Worm (Caenorhabditis elegans): ENCODE data around the gene C49C3.6.

DNA sequence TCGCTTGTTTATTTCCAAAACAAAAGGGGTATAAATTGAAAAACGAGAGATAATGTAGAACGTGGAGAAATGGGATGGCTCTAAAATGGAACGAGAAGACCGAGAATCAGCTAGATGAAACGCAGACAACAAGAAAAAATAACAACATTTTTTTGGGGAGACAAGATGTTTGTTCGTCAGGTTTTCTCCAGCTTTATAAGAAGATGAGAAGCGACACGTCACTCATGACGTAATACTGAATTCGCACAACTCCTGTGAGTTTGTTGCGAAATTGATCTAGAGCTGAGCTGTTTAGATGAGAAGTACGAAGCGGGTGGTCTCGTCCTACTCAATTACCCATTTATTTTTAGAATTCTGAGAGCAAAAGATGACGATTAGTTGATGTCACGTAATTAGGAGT, 46.1 kb upstream of the C49C3.6 start:
- TF ChIP-seq ceh-19 (GFP tag; optimal IDR thresholded peaks at IDR 0.05) (no peak), odd-2 (tag; optimal IDR thresholded peaks at IDR 0.05) (no peak), unc-55 (GFP tag; optimal IDR thresholded peaks at IDR 0.05) (no peak), pag-3 (tag; optimal IDR thresholded peaks at IDR 0.05; ENCODE audit: borderline replicate concordance) (no peak), ceh-24 (tag; optimal IDR thresholded peaks at IDR 0.05) (no peak), ama-1 (optimal IDR thresholded peaks at IDR 0.05) (no peak), lin-11 (tag; optimal IDR thresholded peaks at IDR 0.05) (no peak), hlh-30 (tag; optimal IDR thresholded peaks at IDR 0.05; ENCODE audit: insufficient read depth) (no peak), npax-4 (tag; optimal IDR thresholded peaks at IDR 0.05) (no peak), dmd-4 (tag; optimal IDR thresholded peaks at IDR 0.05; ENCODE audit: borderline replicate concordance) (no peak), unc-42 (tag; optimal IDR thresholded peaks at IDR 0.05) (peak; percentile 17), ref-2 (tag; optimal IDR thresholded peaks at IDR 0.05) (no peak), hlh-13 (GFP tag; optimal IDR thresholded peaks at IDR 0.05) (no peak)

Measured in whole organism, late embryonic.